Fruit fly (Drosophila melanogaster): Measurements from ENCODE around the gene Sfp24Bc.

The Sfp24Bc gene

dm6 chr2L:3628819-3629218, 41.6 kb downstream of the Sfp24Bc start (continued):
- peak; percentile 45 for TF ChIP-seq kah (GFP tag; optimal IDR thresholded peaks at IDR 0.05)
- no peak for TF ChIP-seq ewg (GFP tag; optimal IDR thresholded peaks at IDR 0.05)
- TF ChIP-seq wdn (GFP tag; IDR thresholded peaks at IDR 0.05): no peak
- peak; percentile 76 for TF ChIP-seq CG10274 (GFP tag; optimal IDR thresholded peaks at IDR 0.05)
- no peak for TF ChIP-seq CG12219 (GFP tag; optimal IDR thresholded peaks at IDR 0.05)
- TF ChIP-seq Hr51 (GFP tag; optimal IDR thresholded peaks at IDR 0.05): peak; percentile 16 to 89
- TF ChIP-seq ATbp (GFP tag; optimal IDR thresholded peaks at IDR 0.05): peak; percentile 96
- peak; percentile 87 for TF ChIP-seq ara (GFP tag; IDR thresholded peaks at IDR 0.05)
- TF ChIP-seq seq (GFP tag; IDR thresholded peaks at IDR 0.05): peak; percentile 55; the same call in 1 of the 2 replicates
- peak; percentile 86; the same call in 2 of the 3 replicates for TF ChIP-seq so (GFP tag; IDR thresholded peaks at IDR 0.05)
- TF ChIP-seq pzg (GFP tag; optimal IDR thresholded peaks at IDR 0.05): no peak
- TF ChIP-seq gfzf (GFP tag; optimal IDR thresholded peaks at IDR 0.05): no peak
- peak; percentile 77 for TF ChIP-seq CG17385 (GFP tag; optimal IDR thresholded peaks at IDR 0.05)
- peak; percentile 54; the same call in 1 of the 2 replicates for TF ChIP-seq stc (GFP tag; IDR thresholded peaks at IDR 0.05)
- TF ChIP-seq lbe (GFP tag; optimal IDR thresholded peaks at IDR 0.05): no peak
- TF ChIP-seq Blimp-1 (GFP tag; optimal IDR thresholded peaks at IDR 0.05): peak; percentile 80
- TF ChIP-seq ac (GFP tag; optimal IDR thresholded peaks at IDR 0.05): no peak
- no peak for TF ChIP-seq ttk (GFP tag; IDR thresholded peaks at IDR 0.05)
- peak; percentile 7; the same call in 1 of the 2 replicates for TF ChIP-seq danr (GFP tag; IDR thresholded peaks at IDR 0.05)
- no peak for TF ChIP-seq sima (GFP tag; optimal IDR thresholded peaks at IDR 0.05)
- TF ChIP-seq Deaf1 (tag; optimal IDR thresholded peaks at IDR 0.05): no peak
- peak; percentile 62 for TF ChIP-seq abd-A (tag; optimal IDR thresholded peaks at IDR 0.05)
- TF ChIP-seq Oli (tag; optimal IDR thresholded peaks at IDR 0.05): no peak
- no peak for TF ChIP-seq CG14050 (GFP tag; IDR thresholded peaks at IDR 0.05)
- no peak for TF ChIP-seq Elba2 (GFP tag; optimal IDR thresholded peaks at IDR 0.05)
- TF ChIP-seq CHES-1-like (GFP tag; optimal IDR thresholded peaks at IDR 0.05): peak; percentile 93
- no peak for TF ChIP-seq ssp (GFP tag; IDR thresholded peaks at IDR 0.05)
- TF ChIP-seq nmo (GFP tag; optimal IDR thresholded peaks at IDR 0.05): no peak
- peak; percentile 73 for TF ChIP-seq CG12391 (tag; optimal IDR thresholded peaks at IDR 0.05)
- no peak for TF ChIP-seq Lpt (GFP tag; optimal IDR thresholded peaks at IDR 0.05)
- no peak for TF ChIP-seq tll (GFP tag; optimal IDR thresholded peaks at IDR 0.05)
- TF ChIP-seq gcm (GFP tag; optimal IDR thresholded peaks at IDR 0.05): peak; percentile 85
- TF ChIP-seq salm (tag; optimal IDR thresholded peaks at IDR 0.05): peak; percentile 45
- TF ChIP-seq dpn (GFP tag; optimal IDR thresholded peaks at IDR 0.05): peak; percentile 8 to 68
- peak in 1 of 2 experiments; percentile 43 for TF ChIP-seq crp (GFP tag; optimal IDR thresholded peaks at IDR 0.05)
- no peak for TF ChIP-seq CG4730 (GFP tag; IDR thresholded peaks at IDR 0.05)
- TF ChIP-seq odd (GFP tag; optimal IDR thresholded peaks at IDR 0.05): peak; percentile 97
- TF ChIP-seq HLH54F (GFP tag; optimal IDR thresholded peaks at IDR 0.05): peak; percentile 8
- no peak for TF ChIP-seq ato (GFP tag; IDR thresholded peaks at IDR 0.05; ENCODE audit: partially characterized antibody)
- TF ChIP-seq Hey (tag; optimal IDR thresholded peaks at IDR 0.05): peak; percentile 84
- TF ChIP-seq her (GFP tag; optimal IDR thresholded peaks at IDR 0.05): peak; percentile 58
- peak; percentile 96 for TF ChIP-seq kni (GFP tag; optimal IDR thresholded peaks at IDR 0.05)
- TF ChIP-seq CG1529 (GFP tag; optimal IDR thresholded peaks at IDR 0.05): peak; percentile 87
- peak; percentile 93 for TF ChIP-seq lab (GFP tag; optimal IDR thresholded peaks at IDR 0.05)
- peak; percentile 82 for TF ChIP-seq caup (GFP tag; optimal IDR thresholded peaks at IDR 0.05; ENCODE audit: severe bottlenecking)
- TF ChIP-seq Sox102F (GFP tag; optimal IDR thresholded peaks at IDR 0.05): peak; percentile 59
- TF ChIP-seq CG18599 (GFP tag; optimal IDR thresholded peaks at IDR 0.05): peak; percentile 85
- TF ChIP-seq oc (tag; optimal IDR thresholded peaks at IDR 0.05): peak; percentile 30
- TF ChIP-seq Nf-YC (tag; optimal IDR thresholded peaks at IDR 0.05): peak; percentile 54
